Worm (Caenorhabditis elegans) whole organism, L4 larva: ENCODE measurements around the gene fbxa-44.

ENCODE experiments used
- aly-2 ChIP-seq: sonication (generic microtip); optimal IDR thresholded peaks from 2 replicates; lab custom pipeline; 2018; ENCODE audit warnings: missing biosample characterization, missing genetic modification characterization
- nhr-102 ChIP-seq: sonication (generic microtip); optimal IDR thresholded peaks from 2 replicates; lab custom pipeline; 2016; ENCODE audit warnings: mild to moderate bottlenecking, missing genetic modification characterization, moderate library complexity, missing compliant biosample characterization
- nhr-237 ChIP-seq: sonication (generic microtip); optimal IDR thresholded peaks from 2 replicates; lab custom pipeline; 2017; ENCODE audit warnings: missing biosample characterization, missing genetic modification characterization
- nhr-76 ChIP-seq: fragments of 150-350 bp; optimal IDR thresholded peaks from 2 replicates; lab custom pipeline; 2014; ENCODE audit warnings: missing biosample characterization, missing genetic modification characterization
- pha-4 ChIP-seq, 2 experiments: fragments of 150-350 bp in 1 of 2; fragments of 200-800 bp in 1 of 2; sonication (Bioruptor generic) in 1 of 2; IDR thresholded peaks in 1 of 2; optimal IDR thresholded peaks in 1 of 2; 2 replicates each; pipeline versions ENCODE4 v1.3.6 to Lab custom; 2014 to 2022; ENCODE audit warnings: missing genetic modification characterization in 2 of 2, missing genetic modification reagents in 2 of 2, missing biosample characterization in 1 of 2, missing compliant biosample characterization in 1 of 2
- spr-3 ChIP-seq: fragments of 200-800 bp; sonication (Bioruptor generic); optimal IDR thresholded peaks from 2 replicates; lab custom pipeline; 2018; ENCODE audit warnings: mild to moderate bottlenecking, missing genetic modification characterization, missing compliant biosample characterization
- unc-39 ChIP-seq: sonication (generic microtip); optimal IDR thresholded peaks from 2 replicates; lab custom pipeline; 2017; ENCODE audit warnings: missing biosample characterization, missing genetic modification characterization
- unc-62 ChIP-seq, 3 experiments: fragments of 150-350 bp in 1 of 3; sonication (generic microtip); optimal IDR thresholded peaks in 2 of 3; peaks in 1 of 3; 1 replicate in 1 of 3; 2 replicates in 2 of 3; lab custom pipeline; 2014 to 2017; ENCODE audit warnings: missing biosample characterization in 3 of 3, missing genetic modification characterization in 3 of 3, missing genetic modification reagents in 3 of 3, missing genotype in 1 of 3

DNA sequence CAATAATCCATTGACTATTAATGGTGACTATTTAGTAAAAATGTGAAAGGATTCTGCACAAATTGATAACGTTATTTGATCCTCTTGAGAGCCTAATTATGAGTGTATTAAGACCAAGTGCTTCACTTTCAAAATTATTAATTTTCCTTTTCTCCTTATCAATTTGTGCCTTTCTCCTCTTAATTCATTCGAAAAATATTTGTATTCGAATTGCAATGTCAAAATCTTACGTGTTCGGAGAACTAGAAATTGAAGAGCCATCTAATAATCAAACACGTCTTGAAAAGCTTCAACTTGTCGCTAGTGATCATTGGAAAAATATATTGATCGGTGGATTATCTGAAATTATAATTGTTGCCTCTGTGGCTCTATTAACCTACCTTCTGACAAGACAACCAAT, 40.6 kb upstream of the fbxa-44 start, which contains the start of the genes clec-36 and clec-26:
- TF ChIP-seq spr-3 (GFP tag; lab: Kevin White, UChicago) (no peak), unc-39 (tag; lab: Kevin White, UChicago) (no peak), nhr-76 (tag; lab: Kevin White, UChicago) (no peak), aly-2 (tag; lab: Kevin White, UChicago) (no peak), unc-62 (GFP tag; optimal IDR thresholded peaks at IDR 0.05 in 1 of 2; lab: Kevin White, UChicago) (peak in 1 of 2 experiments; percentile 77), unc-62 (tag; optimal IDR thresholded peaks at IDR 0.05; lab: Kevin White, UChicago) (no peak), nhr-237 (tag; lab: Kevin White, UChicago) (no peak), nhr-102 (tag; lab: Kevin White, UChicago) (no peak), pha-4 (GFP tag; IDR thresholded peaks at IDR 0.05; lab: Robert Waterston, UW) (no peak), pha-4 (tag; optimal IDR thresholded peaks at IDR 0.05; lab: Kevin White, UChicago) (no peak)
